Worm (Caenorhabditis elegans): ENCODE results near the gene C52E2.2.

- TF ChIP-seq lin-13 (GFP tag; optimal IDR thresholded peaks at IDR 0.05) (no peak), ceh-90 (tag; optimal IDR thresholded peaks at IDR 0.05) (no peak), mab-9 (GFP tag; IDR thresholded peaks at IDR 0.05) (no peak), nhr-237 (tag; optimal IDR thresholded peaks at IDR 0.05) (no peak), nhr-11 (tag; optimal IDR thresholded peaks at IDR 0.05) (no peak), unc-62 (GFP tag; optimal IDR thresholded peaks at IDR 0.05) (no peak), elt-3 (tag; optimal IDR thresholded peaks at IDR 0.05) (no peak), blmp-1 (tag; optimal IDR thresholded peaks at IDR 0.05) (no peak), C34B4.2 (tag; optimal IDR thresholded peaks at IDR 0.05) (no peak), fos-1 (tag; optimal IDR thresholded peaks at IDR 0.05) (no peak), egl-27 (tag; optimal IDR thresholded peaks at IDR 0.05) (no peak), lir-3 (tag; optimal IDR thresholded peaks at IDR 0.05; ENCODE audit: poor library complexity) (no peak), ama-1 (optimal IDR thresholded peaks at IDR 0.05) (no peak), nhr-28 (tag; optimal IDR thresholded peaks at IDR 0.05) (no peak)
These were observed 41.3 kb downstream of the C52E2.2 start, which contains the start of gene C16C4.1 for ce11 chrII:1893912-1894311.
